Worm (Caenorhabditis elegans): Measurements from ENCODE around the gene srh-281.

DNA sequence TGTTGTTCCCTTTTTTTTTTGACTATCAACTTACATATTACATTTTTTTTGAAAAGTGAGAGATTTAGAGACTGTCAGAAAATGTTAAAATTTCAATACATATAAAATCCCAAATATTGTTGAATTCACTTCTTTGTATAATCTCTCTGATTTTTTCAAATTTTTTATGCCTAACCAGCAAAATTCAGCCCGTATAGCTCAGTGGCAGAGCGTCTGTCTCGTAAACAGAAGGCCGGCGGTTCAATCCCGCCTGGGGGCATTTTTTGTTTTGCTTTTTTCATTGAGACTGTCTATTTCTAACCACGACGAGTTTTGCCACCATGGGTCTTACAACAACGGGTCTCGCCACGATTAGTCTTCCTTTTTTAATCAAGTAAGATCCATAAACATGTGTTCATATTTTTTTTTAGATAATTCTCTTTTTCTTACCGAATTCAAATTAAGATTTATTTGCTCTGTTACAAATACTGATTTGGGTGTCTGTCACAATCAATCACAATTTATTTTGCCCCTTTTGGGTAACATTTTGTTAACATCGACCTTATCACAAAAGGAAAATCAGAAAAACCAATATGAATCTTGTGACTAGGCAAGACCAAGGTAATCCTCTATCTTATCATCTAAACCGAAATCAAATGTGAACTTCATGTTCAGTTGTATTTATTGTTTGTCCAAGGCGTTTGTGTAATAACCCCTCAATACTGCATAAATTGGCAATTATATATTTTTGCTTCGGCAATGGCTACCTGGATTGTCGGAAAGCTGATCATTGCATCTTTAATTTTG, 28.6 kb downstream of the srh-281 start, which contains the start of gene glc-1:
- TF ChIP-seq hnd-1 (tag; optimal IDR thresholded peaks at IDR 0.05) (no peak), ama-1 (optimal IDR thresholded peaks at IDR 0.05) (no peak), F13C5.2 (tag; optimal IDR thresholded peaks at IDR 0.05) (no peak), flt-1 (GFP tag; IDR thresholded peaks at IDR 0.05) (no peak), tbx-37 (GFP tag; conservative IDR thresholded peaks at IDR 0.05) (no peak), scrt-1 (GFP tag; IDR thresholded peaks at IDR 0.05) (no peak), aly-1 (tag; optimal IDR thresholded peaks at IDR 0.05) (no peak), hmg-4 (GFP tag; optimal IDR thresholded peaks at IDR 0.05) (no peak), ets-7 (tag; optimal IDR thresholded peaks at IDR 0.05) (no peak), ceh-36 (tag; optimal IDR thresholded peaks at IDR 0.05) (no peak), pes-1 (GFP tag; IDR thresholded peaks at IDR 0.05) (no peak)

Data from whole organism, early embryonic.